Worm (Caenorhabditis elegans) whole organism, L3 larva: Measurements from ENCODE around the gene lido-12.

ENCODE experiments used
- ZK546.5 ChIP-seq: sonication (generic microtip); optimal IDR thresholded peaks from 2 replicates; lab custom pipeline; 2017; ENCODE audit warnings: missing biosample characterization, missing genetic modification characterization
- aly-2 ChIP-seq: fragments of 150-350 bp; optimal IDR thresholded peaks from 2 replicates; lab custom pipeline; 2014; ENCODE audit warnings: missing biosample characterization, missing genetic modification characterization
- elt-3 ChIP-seq, 3 experiments: fragments of 150-350 bp in 1 of 3; sonication (generic microtip) in 2 of 3; optimal IDR thresholded peaks; 2 replicates in 2 of 3; 4 replicates in 1 of 3; lab custom pipeline; 2014 to 2017; ENCODE audit warnings: missing biosample characterization in 3 of 3, missing genetic modification characterization in 3 of 3
- fkh-10 ChIP-seq: sonication (generic microtip); optimal IDR thresholded peaks from 2 replicates; lab custom pipeline; 2017; ENCODE audit warnings: missing biosample characterization, missing genetic modification reagents, missing genetic modification characterization
- nhr-237 ChIP-seq: fragments of 150-350 bp; optimal IDR thresholded peaks from 2 replicates; lab custom pipeline; 2014; ENCODE audit warnings: missing biosample characterization, missing genetic modification characterization
- nhr-28 ChIP-seq: fragments of 150-350 bp; optimal IDR thresholded peaks from 2 replicates; lab custom pipeline; 2014; ENCODE audit warnings: missing biosample characterization, missing genetic modification characterization
- nhr-76 ChIP-seq: fragments of 150-350 bp; sonication (generic microtip); optimal IDR thresholded peaks from 5 replicates; lab custom pipeline; 2014; ENCODE audit warnings: missing biosample characterization, missing genetic modification characterization
- unc-39 ChIP-seq: sonication (generic microtip); optimal IDR thresholded peaks from 4 replicates; lab custom pipeline; 2017; ENCODE audit warnings: missing biosample characterization, missing genetic modification characterization

- TF ChIP-seq nhr-28 (tag; lab: Kevin White, UChicago) (no peak), elt-3 (tag; optimal IDR thresholded peaks at IDR 0.05; lab: Kevin White, UChicago) (no peak), fkh-10 (GFP tag; lab: Kevin White, UChicago) (no peak), aly-2 (no peak), ZK546.5 (tag; lab: Kevin White, UChicago) (no peak), nhr-76 (tag; lab: Kevin White, UChicago) (no peak), unc-39 (tag; lab: Kevin White, UChicago) (no peak), nhr-237 (tag; lab: Kevin White, UChicago) (no peak)
Measured at ce11 chrII:3028264-3028663, 22.7 kb downstream of the lido-12 start.
